Worm (Caenorhabditis elegans) whole organism, L1 larva: Measurements from ENCODE around the gene Y54F10BM.13.

ENCODE experiments used
- aly-2 ChIP-seq: fragments of 150-350 bp; optimal IDR thresholded peaks from 2 replicates; lab custom pipeline; 2014; ENCODE audit warnings: missing biosample characterization, missing genetic modification characterization
- ama-1 ChIP-seq: fragments of 150-350 bp; optimal IDR thresholded peaks from 2 replicates; lab custom pipeline; 2014
- ceh-8 ChIP-seq: fragments of 200-800 bp; sonication (Bioruptor generic); optimal IDR thresholded peaks from 2 replicates; lab custom pipeline; 2018; ENCODE audit warnings: mild to moderate bottlenecking, missing genetic modification characterization, moderate library complexity, missing compliant biosample characterization
- ceh-82 ChIP-seq, 3 experiments: fragments of 150-350 bp in 1 of 3; sonication (generic microtip) in 2 of 3; optimal IDR thresholded peaks; 2 replicates each; lab custom pipeline; 2014 to 2017; ENCODE audit warnings: missing biosample characterization in 3 of 3, missing genetic modification characterization in 3 of 3
- ceh-90 ChIP-seq: sonication (generic microtip); optimal IDR thresholded peaks from 2 replicates; lab custom pipeline; 2016; ENCODE audit warnings: missing genetic modification characterization, missing compliant biosample characterization
- egl-27 ChIP-seq, 2 experiments: fragments of 150-350 bp in 1 of 2; sonication (generic microtip); optimal IDR thresholded peaks; 3 replicates each; lab custom pipeline; 2017 to 2018; ENCODE audit warnings: missing biosample characterization in 2 of 2, missing genetic modification characterization in 2 of 2, missing genetic modification reagents in 2 of 2
- elt-2 ChIP-seq: sonication (generic microtip); optimal IDR thresholded peaks from 2 replicates; lab custom pipeline; 2016; ENCODE audit warnings: missing genetic modification characterization, mild to moderate bottlenecking, inconsistent platforms, missing compliant biosample characterization, missing genetic modification reagents
- elt-3 ChIP-seq, 6 experiments: fragments of 150-350 bp in 1 of 6; sonication (generic microtip); optimal IDR thresholded peaks; 2 replicates each; lab custom pipeline; 2017 to 2018; ENCODE audit warnings: missing biosample characterization in 6 of 6, missing genetic modification characterization in 6 of 6, inconsistent platforms in 1 of 6
- fkh-10 ChIP-seq: sonication (generic microtip); optimal IDR thresholded peaks from 2 replicates; lab custom pipeline; 2017; ENCODE audit warnings: missing biosample characterization, missing genetic modification reagents, missing genetic modification characterization
- fos-1 ChIP-seq: fragments of 150-350 bp; optimal IDR thresholded peaks from 2 replicates; lab custom pipeline; 2014; ENCODE audit warnings: missing biosample characterization, missing genetic modification characterization
- hlh-17 ChIP-seq: fragments of 200-800 bp; sonication (Bioruptor generic); optimal IDR thresholded peaks from 2 replicates; lab custom pipeline; 2018; ENCODE audit warnings: missing genetic modification characterization, mild to moderate bottlenecking, missing compliant biosample characterization, moderate library complexity, borderline replicate concordance
- lin-13 ChIP-seq: fragments of 150-350 bp; optimal IDR thresholded peaks from 2 replicates; lab custom pipeline; 2014; ENCODE audit warnings: missing biosample characterization, missing genetic modification reagents, missing genetic modification characterization
- lin-14 ChIP-seq: fragments of 200-800 bp; sonication (Bioruptor generic); optimal IDR thresholded peaks from 2 replicates; lab custom pipeline; 2018; ENCODE audit warnings: mild to moderate bottlenecking, missing genetic modification characterization, moderate library complexity, missing compliant biosample characterization
- lin-15B ChIP-seq: fragments of 150-350 bp; sonication (generic microtip); optimal IDR thresholded peaks from 3 replicates; lab custom pipeline; 2014; ENCODE audit warnings: missing biosample characterization, missing genetic modification characterization
- lin-35 ChIP-seq, 2 experiments: fragments of 150-350 bp; optimal IDR thresholded peaks; 2 replicates each; lab custom pipeline; 2014; ENCODE audit warnings: missing biosample characterization in 2 of 2, missing genetic modification characterization in 2 of 2, missing genetic modification reagents in 2 of 2
- lsy-2 ChIP-seq, 2 experiments: fragments of 150-350 bp; optimal IDR thresholded peaks; 2 replicates each; lab custom pipeline; 2014; ENCODE audit warnings: missing biosample characterization in 2 of 2, missing genetic modification characterization in 2 of 2
- nhr-76 ChIP-seq: sonication (generic microtip); optimal IDR thresholded peaks from 2 replicates; lab custom pipeline; 2017; ENCODE audit warnings: missing biosample characterization, missing genetic modification characterization
- nhr-84 ChIP-seq: sonication (generic microtip); optimal IDR thresholded peaks from 2 replicates; lab custom pipeline; 2017; ENCODE audit warnings: missing biosample characterization, missing genetic modification characterization
- pax-3 ChIP-seq: fragments of 200-800 bp; sonication (Bioruptor generic); optimal IDR thresholded peaks from 2 replicates; lab custom pipeline; 2018; ENCODE audit warnings: mild to moderate bottlenecking, missing genetic modification characterization, moderate library complexity, missing compliant biosample characterization
- rnt-1 ChIP-seq: sonication (generic microtip); optimal IDR thresholded peaks from 2 replicates; lab custom pipeline; 2016; ENCODE audit warnings: mild to moderate bottlenecking, missing genetic modification characterization, moderate library complexity, missing compliant biosample characterization
- snpc-4 ChIP-seq: fragments of 150-350 bp; optimal IDR thresholded peaks from 2 replicates; lab custom pipeline; 2014; ENCODE audit warnings: missing biosample characterization, missing genetic modification characterization
- snu-23 ChIP-seq: sonication (generic microtip); optimal IDR thresholded peaks from 2 replicates; lab custom pipeline; 2016; ENCODE audit warnings: missing genetic modification characterization, missing compliant biosample characterization
- tbx-2 ChIP-seq: sonication (generic microtip); optimal IDR thresholded peaks from 2 replicates; lab custom pipeline; 2016; ENCODE audit warnings: missing genetic modification characterization, missing compliant biosample characterization
- zag-1 ChIP-seq: fragments of 150-350 bp; optimal IDR thresholded peaks from 2 replicates; lab custom pipeline; 2014; ENCODE audit warnings: missing biosample characterization, missing genetic modification characterization

Gene Y54F10BM.13

ce11 chrIII:2280569-2280968 lies 50.3 kb downstream of the Y54F10BM.13 start, which contains the start of gene Y54F10BM.22 (continued):
- TF ChIP-seq pax-3: no peak
- TF ChIP-seq elt-2 (tag; lab: Kevin White, UChicago): no peak
- no peak for TF ChIP-seq nhr-84
- TF ChIP-seq rnt-1 (tag; lab: Kevin White, UChicago): no peak
- no peak for TF ChIP-seq ceh-8 (GFP tag; lab: Kevin White, UChicago)
- no peak for TF ChIP-seq aly-2 (tag; lab: Kevin White, UChicago)
- TF ChIP-seq snpc-4: no peak
- TF ChIP-seq ama-1 (lab: Kevin White, UChicago): no peak
- TF ChIP-seq egl-27 (tag; optimal IDR thresholded peaks at IDR 0.05; lab: Kevin White, UChicago): no peak
- peak in 2 of 6 experiments; percentile 41 to 83 for TF ChIP-seq elt-3 (tag; optimal IDR thresholded peaks at IDR 0.05; lab: Kevin White, UChicago)
- TF ChIP-seq nhr-76 (tag; lab: Kevin White, UChicago): no peak
- TF ChIP-seq fkh-10 (GFP tag; lab: Kevin White, UChicago): no peak
- peak; percentile 0 for TF ChIP-seq snu-23 (GFP tag; lab: Kevin White, UChicago)
- TF ChIP-seq zag-1 (tag; lab: Kevin White, UChicago): no peak
- TF ChIP-seq lin-35 (GFP tag; optimal IDR thresholded peaks at IDR 0.05; lab: Kevin White, UChicago): peak in 1 of 2 experiments; percentile 10
- TF ChIP-seq ceh-82 (tag; optimal IDR thresholded peaks at IDR 0.05; lab: Kevin White, UChicago): no peak
- no peak for TF ChIP-seq lin-15B (tag; lab: Kevin White, UChicago)
- TF ChIP-seq ceh-90 (tag; lab: Kevin White, UChicago): no peak
- TF ChIP-seq hlh-17 (GFP tag; lab: Kevin White, UChicago): no peak
- TF ChIP-seq lin-13 (GFP tag; lab: Kevin White, UChicago): no peak
- no peak for TF ChIP-seq lsy-2 (tag; optimal IDR thresholded peaks at IDR 0.05; lab: Kevin White, UChicago)
- TF ChIP-seq tbx-2 (tag; lab: Kevin White, UChicago): no peak
- TF ChIP-seq lin-14 (GFP tag; lab: Kevin White, UChicago): no peak
- no peak for TF ChIP-seq fos-1
